Worm (Caenorhabditis elegans): Measurements from ENCODE around the gene pfkb-1.2.
A peak's percentile ranks its signal among the peaks of the same experiment; 100 is the strongest.

Gene pfkb-1.2

ce11 chrIV:5946602-5947444 lies 5.1 kb downstream of the pfkb-1.2 start, which contains the start of gene inx-7 (continued):
- TF ChIP-seq hlh-30 (tag; optimal IDR thresholded peaks at IDR 0.05; ENCODE audit: insufficient read depth) (peak; percentile 84), lsy-2 (tag; optimal IDR thresholded peaks at IDR 0.05) (peak in 1 of 2 experiments; percentile 54), lin-1 (GFP tag; IDR thresholded peaks at IDR 0.05) (peak; percentile 69; the same call in 1 of the 2 replicates), ctbp-1 (GFP tag; IDR thresholded peaks at IDR 0.05) (no peak), ces-1 (GFP tag; optimal IDR thresholded peaks at IDR 0.05) (no peak), unc-130 (GFP tag; optimal IDR thresholded peaks at IDR 0.05) (peak; percentile 70), jun-1 (tag; optimal IDR thresholded peaks at IDR 0.05) (no peak), aha-1 (tag) (peak; percentile 95), dmd-9 (GFP tag; IDR thresholded peaks at IDR 0.05) (no peak), F44E2.7 (GFP tag; IDR thresholded peaks at IDR 0.05) (0 out of 2 replicates have a peak, but pooled peaks have one; percentile 2), dmd-8 (GFP tag; IDR thresholded peaks at IDR 0.05) (0 out of 2 replicates have a peak, but pooled peaks have one; percentile 63), ceh-20 (GFP tag; IDR thresholded peaks at IDR 0.05) (no peak), nhr-10 (tag; optimal IDR thresholded peaks at IDR 0.05) (no peak), ZK337.2 (GFP tag; IDR thresholded peaks at IDR 0.05) (no peak), mdt-29 (GFP tag; IDR thresholded peaks at IDR 0.05) (peak; percentile 32; the same call in 1 of the 2 replicates), hmg-1.1 (GFP tag; IDR thresholded peaks at IDR 0.05) (no peak), pha-4 (GFP tag; IDR thresholded peaks at IDR 0.05) (peak; percentile 49; the same call in 1 of the 2 replicates), pha-4 (tag; optimal IDR thresholded peaks at IDR 0.05) (no peak), T26A8.4 (GFP tag; IDR thresholded peaks at IDR 0.05) (peak; percentile 37), php-3 (GFP tag; IDR thresholded peaks at IDR 0.05) (peak; percentile 55), ama-1 (optimal IDR thresholded peaks at IDR 0.05) (peak; percentile 36), saeg-2 (GFP tag; IDR thresholded peaks at IDR 0.05) (no peak), unc-62 (GFP tag; optimal IDR thresholded peaks at IDR 0.05 in 1 of 2) (peak in 1 of 2 experiments; percentile 83), unc-62 (tag; optimal IDR thresholded peaks at IDR 0.05) (no peak), duxl-1 (tag; optimal IDR thresholded peaks at IDR 0.05; ENCODE audit: poor library complexity) (peak; percentile 47), madf-5 (GFP tag; IDR thresholded peaks at IDR 0.05) (no peak), Y5F2A.4 (GFP tag; optimal IDR thresholded peaks at IDR 0.05) (peak; percentile 27), F49E8.2 (tag; optimal IDR thresholded peaks at IDR 0.05; ENCODE audit: borderline replicate concordance) (peak; percentile 80), arid-1 (GFP tag; conservative IDR thresholded peaks at IDR 0.05) (0 out of 2 replicates have a peak, but pooled peaks have one; percentile 59), nhr-111 (GFP tag; optimal IDR thresholded peaks at IDR 0.05) (no peak)

DNA sequence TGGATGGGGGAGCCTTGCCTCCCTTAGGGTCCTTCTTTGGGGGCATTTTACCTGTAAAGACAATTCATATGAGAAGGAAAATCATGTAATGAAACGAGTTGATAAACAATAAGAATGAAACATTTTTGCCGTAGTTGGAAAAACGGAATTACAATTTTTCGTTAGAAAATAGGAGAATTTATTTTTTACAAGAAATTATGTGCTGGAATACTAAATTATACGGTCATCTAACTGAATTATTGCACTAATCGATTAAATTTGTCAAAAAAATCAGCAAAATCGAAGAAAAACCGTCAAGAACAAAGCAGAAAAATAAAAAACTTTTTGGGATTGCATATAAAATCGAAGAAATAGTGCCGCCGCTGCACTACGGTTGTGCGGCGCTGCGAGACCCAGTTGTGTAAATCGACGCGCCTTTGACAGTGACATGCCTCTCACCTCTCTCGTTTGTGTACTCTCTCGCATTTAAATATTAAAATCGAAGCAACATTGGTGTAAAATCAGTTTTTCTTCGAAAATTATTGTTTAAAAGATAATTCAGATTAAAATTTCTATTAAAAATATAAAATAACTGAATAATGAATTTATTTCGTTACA lies 5.9 kb downstream of the pfkb-1.2 start, which contains the start of gene rps-25:
Gene rps-25, minus strand, starts transcription at position 51 of the 597 bp plus-strand sequence.
- peak; percentile 91 for TF ChIP-seq snpc-1.2 (GFP tag; IDR thresholded peaks at IDR 0.05)
- peak; percentile 76 for TF ChIP-seq mes-2 (tag; optimal IDR thresholded peaks at IDR 0.05; ENCODE audit: poor library complexity, severe bottlenecking)
- TF ChIP-seq saeg-2 (GFP tag; IDR thresholded peaks at IDR 0.05) = no peak
- TF ChIP-seq F10B5.3 (tag; optimal IDR thresholded peaks at IDR 0.05) = no peak
- TF ChIP-seq ces-1 (GFP tag; optimal IDR thresholded peaks at IDR 0.05) = no peak
- TF ChIP-seq F49E8.2 (tag; optimal IDR thresholded peaks at IDR 0.05; ENCODE audit: borderline replicate concordance) = peak; percentile 1
- TF ChIP-seq D1046.2 (GFP tag; IDR thresholded peaks at IDR 0.05) = no peak
- TF ChIP-seq lir-3 (tag; optimal IDR thresholded peaks at IDR 0.05) = no peak
- TF ChIP-seq zfp-2 (tag; optimal IDR thresholded peaks at IDR 0.05) = no peak
- TF ChIP-seq jun-1 (tag; optimal IDR thresholded peaks at IDR 0.05) = no peak
- TF ChIP-seq pqm-1 (tag; optimal IDR thresholded peaks at IDR 0.05) = no peak
- peak; percentile 74 for TF ChIP-seq nhr-6 (tag; optimal IDR thresholded peaks at IDR 0.05)
- TF ChIP-seq attf-4 (tag; optimal IDR thresholded peaks at IDR 0.05) = no peak
- no peak for TF ChIP-seq nhr-42 (GFP tag; IDR thresholded peaks at IDR 0.05)
- TF ChIP-seq cey-2 (tag; optimal IDR thresholded peaks at IDR 0.05; ENCODE audit: borderline replicate concordance, insufficient read depth) = no peak
- peak in 1 of 2 experiments; percentile 25 for TF ChIP-seq hif-1 (tag; optimal IDR thresholded peaks at IDR 0.05)
- no peak for TF ChIP-seq nhr-48 (tag; optimal IDR thresholded peaks at IDR 0.05)
- TF ChIP-seq ama-1 (optimal IDR thresholded peaks at IDR 0.05) = no peak
- TF ChIP-seq lin-13 (GFP tag; optimal IDR thresholded peaks at IDR 0.05) = no peak
- no peak for TF ChIP-seq daf-12 (tag; optimal IDR thresholded peaks at IDR 0.05)
- 0 out of 2 replicates have a peak, but pooled peaks have one; percentile 16 for TF ChIP-seq arid-1 (GFP tag; conservative IDR thresholded peaks at IDR 0.05)
- TF ChIP-seq ztf-7 (tag; optimal IDR thresholded peaks at IDR 0.05) = no peak
- TF ChIP-seq daf-16 (GFP tag; optimal IDR thresholded peaks at IDR 0.05) = no peak
- peak; percentile 40 for TF ChIP-seq daf-16 (tag; optimal IDR thresholded peaks at IDR 0.05)

Measured in whole organism, L4 larva.